Worm (Caenorhabditis elegans): Measurements from ENCODE around the gene ZK1055.4.

DNA sequence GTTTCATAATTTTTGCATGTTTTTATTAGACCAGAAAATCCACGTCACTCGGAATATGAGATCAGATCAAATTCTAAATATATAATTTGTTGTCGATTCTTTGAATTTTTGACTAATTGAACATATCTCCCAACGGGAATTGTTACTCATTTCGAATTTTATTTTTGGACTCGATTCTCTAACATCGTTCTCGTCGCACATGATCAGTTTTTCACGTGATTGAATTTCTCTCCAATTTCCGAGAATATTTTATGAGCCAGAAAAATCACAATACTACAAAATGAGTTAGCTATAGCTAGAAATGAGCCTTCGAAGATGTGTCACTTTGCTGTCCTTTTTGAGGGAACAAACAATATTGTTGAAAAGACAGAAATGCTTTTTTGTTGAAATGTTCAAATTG, 48.9 kb downstream of the ZK1055.4 start:
- TF ChIP-seq unc-62 (GFP tag; optimal IDR thresholded peaks at IDR 0.05) (no peak), akir-1 (GFP tag; optimal IDR thresholded peaks at IDR 0.05) (no peak), unc-130 (GFP tag; optimal IDR thresholded peaks at IDR 0.05) (no peak), egl-18 (GFP tag; IDR thresholded peaks at IDR 0.05) (no peak), lsl-1 (GFP tag; optimal IDR thresholded peaks at IDR 0.05) (no peak), ccch-3 (GFP tag; optimal IDR thresholded peaks at IDR 0.05) (no peak)

All from whole organism, young adult.